Worm (Caenorhabditis elegans): ENCODE measurements around the gene ZC404.1.

- no peak for TF ChIP-seq akir-1 (GFP tag; optimal IDR thresholded peaks at IDR 0.05)
- no peak for TF ChIP-seq him-1 (tag; optimal IDR thresholded peaks at IDR 0.05)
- TF ChIP-seq lsy-27 (tag; optimal IDR thresholded peaks at IDR 0.05; ENCODE audit: borderline replicate concordance, insufficient read depth) = no peak
- no peak for TF ChIP-seq ztf-3 (GFP tag; optimal IDR thresholded peaks at IDR 0.05)
- TF ChIP-seq Y53G8AR.9 (GFP tag; conservative IDR thresholded peaks at IDR 0.05) = no peak
- TF ChIP-seq pha-4 (tag; optimal IDR thresholded peaks at IDR 0.05) = no peak
- TF ChIP-seq lag-1 (GFP tag; IDR thresholded peaks at IDR 0.05) = no peak
- no peak for TF ChIP-seq ztf-22 (GFP tag; optimal IDR thresholded peaks at IDR 0.05)
- TF ChIP-seq B0035.1 (tag; optimal IDR thresholded peaks at IDR 0.05) = no peak
- no peak for TF ChIP-seq snpc-4 (GFP tag; optimal IDR thresholded peaks at IDR 0.05)
- TF ChIP-seq snpc-4 (tag; optimal IDR thresholded peaks at IDR 0.05) = no peak
- no peak for TF ChIP-seq let-526 (GFP tag; IDR thresholded peaks at IDR 0.05)
- TF ChIP-seq rcor-1 (GFP tag; IDR thresholded peaks at IDR 0.05) = no peak
- TF ChIP-seq K12H6.12 (tag; optimal IDR thresholded peaks at IDR 0.05) = no peak
- no peak for TF ChIP-seq tlf-1 (GFP tag; optimal IDR thresholded peaks at IDR 0.05)
Measured at ce11 chrV:6764972-6765371, 29.0 kb upstream of the ZC404.1 start, which contains the start of gene bbs-8.

Data from whole organism, young adult.